Fruit fly (Drosophila melanogaster): ENCODE results near the gene CG13599.

Gene CG13599

dm6 chr3R:23928950-23929602 lies 2.4 kb upstream of the CG13599 start, which contains the start of the genes CG43998, CG43999 and CG31142 (continued):
- peak; percentile 45 for TF ChIP-seq CG9797 (GFP tag; optimal IDR thresholded peaks at IDR 0.05)
- peak; percentile 28 for TF ChIP-seq CG2120 (GFP tag; optimal IDR thresholded peaks at IDR 0.05)
- TF ChIP-seq ranshi (GFP tag; IDR thresholded peaks at IDR 0.05): no peak
- peak; percentile 6 for TF ChIP-seq CG34376 (GFP tag; optimal IDR thresholded peaks at IDR 0.05)
- no peak for TF ChIP-seq CG6654 (GFP tag; optimal IDR thresholded peaks at IDR 0.05)
- no peak for TF ChIP-seq CG14965 (GFP tag; optimal IDR thresholded peaks at IDR 0.05; ENCODE audit: borderline replicate concordance)
- no peak for TF ChIP-seq CG12155 (GFP tag; optimal IDR thresholded peaks at IDR 0.05)
- no peak for TF ChIP-seq CG17612 (GFP tag; IDR thresholded peaks at IDR 0.05)
- peak; percentile 13 for TF ChIP-seq MESR4 (GFP tag; optimal IDR thresholded peaks at IDR 0.05)
- no peak for TF ChIP-seq Fer3 (tag; optimal IDR thresholded peaks at IDR 0.05)
- no peak for TF ChIP-seq CG10462 (GFP tag; optimal IDR thresholded peaks at IDR 0.05)
- TF ChIP-seq CG17385 (GFP tag; optimal IDR thresholded peaks at IDR 0.05): peak; percentile 10
- no peak for TF ChIP-seq TFAM (GFP tag; optimal IDR thresholded peaks at IDR 0.05)
- no peak for TF ChIP-seq ara (GFP tag; IDR thresholded peaks at IDR 0.05)
- TF ChIP-seq Med (GFP tag): peak; percentile 72
- no peak for TF ChIP-seq unpg (GFP tag; optimal IDR thresholded peaks at IDR 0.05)
- TF ChIP-seq CG30020 (tag; optimal IDR thresholded peaks at IDR 0.05): no peak
- no peak for TF ChIP-seq NK7.1 (GFP tag; optimal IDR thresholded peaks at IDR 0.05)
- TF ChIP-seq Awh (GFP tag; IDR thresholded peaks at IDR 0.05): no peak
- no peak for TF ChIP-seq br (optimal IDR thresholded peaks at IDR 0.05)
- TF ChIP-seq Tbp (GFP tag; optimal IDR thresholded peaks at IDR 0.05): no peak
- TF ChIP-seq ttk (GFP tag; IDR thresholded peaks at IDR 0.05): no peak
- no peak for TF ChIP-seq CG18619 (GFP tag; optimal IDR thresholded peaks at IDR 0.05)
- TF ChIP-seq dati (GFP tag; IDR thresholded peaks at IDR 0.05): no peak
- peak; percentile 76 for TF ChIP-seq gfzf (GFP tag; optimal IDR thresholded peaks at IDR 0.05)
- peak; percentile 19 for TF ChIP-seq nmo (GFP tag; optimal IDR thresholded peaks at IDR 0.05)
- TF ChIP-seq Myb (GFP tag; optimal IDR thresholded peaks at IDR 0.05): peak; percentile 41
- no peak for TF ChIP-seq jigr1 (GFP tag; IDR thresholded peaks at IDR 0.05)
- TF ChIP-seq ase (GFP tag; IDR thresholded peaks at IDR 0.05): no peak
- TF ChIP-seq bab2 (GFP tag; optimal IDR thresholded peaks at IDR 0.05): no peak
- no peak for TF ChIP-seq dm (GFP tag; optimal IDR thresholded peaks at IDR 0.05)
- TF ChIP-seq CG33557 (GFP tag; optimal IDR thresholded peaks at IDR 0.05): no peak
- TF ChIP-seq CG15514 (GFP tag; optimal IDR thresholded peaks at IDR 0.05): no peak
- TF ChIP-seq CG1647 (GFP tag; optimal IDR thresholded peaks at IDR 0.05): no peak
- TF ChIP-seq CG11398 (GFP tag; optimal IDR thresholded peaks at IDR 0.05): no peak
- TF ChIP-seq otp (GFP tag; IDR thresholded peaks at IDR 0.05): 0 out of 3 replicates have a peak, but pooled peaks have one; percentile 12
- TF ChIP-seq CG6854 (GFP tag; optimal IDR thresholded peaks at IDR 0.05): no peak
- TF ChIP-seq Dref (GFP tag; IDR thresholded peaks at IDR 0.05): no peak
- no peak for TF ChIP-seq kah (GFP tag; optimal IDR thresholded peaks at IDR 0.05)
- no peak for TF ChIP-seq CG9876 (GFP tag; optimal IDR thresholded peaks at IDR 0.05)
- no peak for TF ChIP-seq trem (tag; optimal IDR thresholded peaks at IDR 0.05)
- no peak for TF ChIP-seq danr (GFP tag; IDR thresholded peaks at IDR 0.05)
- TF ChIP-seq pzg (GFP tag; optimal IDR thresholded peaks at IDR 0.05): peak; percentile 53
- no peak for TF ChIP-seq pb (GFP tag; optimal IDR thresholded peaks at IDR 0.05)
- TF ChIP-seq CG3726 (GFP tag; IDR thresholded peaks at IDR 0.05): no peak
- no peak for TF ChIP-seq CG15269 (tag; optimal IDR thresholded peaks at IDR 0.05)
- peak; percentile 17; the same call in 1 of the 2 replicates for TF ChIP-seq sob (GFP tag; IDR thresholded peaks at IDR 0.05)
- TF ChIP-seq disco-r (GFP tag; optimal IDR thresholded peaks at IDR 0.05): no peak
- TF ChIP-seq CG12391 (tag; optimal IDR thresholded peaks at IDR 0.05): no peak
- peak; percentile 12 for TF ChIP-seq CG14710 (tag; optimal IDR thresholded peaks at IDR 0.05)
- no peak for TF ChIP-seq corto (GFP tag; optimal IDR thresholded peaks at IDR 0.05)
- TF ChIP-seq Rx (GFP tag; IDR thresholded peaks at IDR 0.05): no peak
